Fruit fly (Drosophila melanogaster): ENCODE measurements around the gene Pomp.
A peak's percentile ranks its signal among the peaks of the same experiment; 100 is the strongest.

The Pomp gene

DNA sequence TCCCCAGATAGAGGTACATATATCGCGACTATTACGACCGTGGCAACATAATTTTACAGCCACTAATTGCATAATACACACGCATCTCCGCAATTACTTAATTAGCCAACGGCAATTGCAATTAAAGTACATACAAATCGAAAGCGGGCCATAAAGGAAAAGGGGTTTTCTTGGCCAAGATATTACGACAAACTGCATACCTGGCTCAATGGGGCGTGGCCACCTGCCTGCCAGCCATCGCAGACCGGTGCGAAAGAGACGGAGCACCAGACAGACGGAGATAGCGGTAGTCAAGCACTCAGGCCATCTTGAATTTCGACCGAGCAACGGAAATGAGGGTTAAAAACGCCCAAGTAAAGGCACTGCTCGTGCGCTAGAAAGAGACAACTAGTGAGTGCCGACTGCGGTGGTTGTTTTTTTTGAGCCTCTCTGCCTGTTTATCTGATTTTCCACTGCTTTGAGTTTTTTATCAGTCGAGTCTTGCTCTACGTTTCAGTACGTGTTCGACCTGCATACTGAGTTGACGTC lies 17.1 kb upstream of the Pomp start, which contains the start of gene cad:
TSS of gene cad (plus strand) at position 490 of the 528 bp plus-strand sequence.
- TF ChIP-seq CG2875 (GFP tag; optimal IDR thresholded peaks at IDR 0.05) (no peak), Chrac-16 (GFP tag; optimal IDR thresholded peaks at IDR 0.05) (no peak), CG8359 (GFP tag; optimal IDR thresholded peaks at IDR 0.05; ENCODE audit: borderline replicate concordance) (no peak), CG17912 (GFP tag; optimal IDR thresholded peaks at IDR 0.05) (peak; percentile 44), CG8924 (tag; optimal IDR thresholded peaks at IDR 0.05) (no peak), CG14965 (GFP tag; optimal IDR thresholded peaks at IDR 0.05; ENCODE audit: borderline replicate concordance) (no peak), luna (GFP tag; optimal IDR thresholded peaks at IDR 0.05) (no peak), CG8478 (optimal IDR thresholded peaks at IDR 0.05) (peak; percentile 95), gro (GFP tag; optimal IDR thresholded peaks at IDR 0.05) (peak; percentile 35), CG31365 (tag; optimal IDR thresholded peaks at IDR 0.05) (peak; percentile 44), NfI (GFP tag; optimal IDR thresholded peaks at IDR 0.05) (peak; percentile 22), otp (GFP tag; IDR thresholded peaks at IDR 0.05) (peak; percentile 58; the same call in 2 of the 3 replicates), CG2678 (tag; optimal IDR thresholded peaks at IDR 0.05) (peak; percentile 15), CG3847 (GFP tag; IDR thresholded peaks at IDR 0.05) (peak; percentile 41; the same call in 1 of the 2 replicates), CG8290 (GFP tag; optimal IDR thresholded peaks at IDR 0.05) (no peak), CG8290 (tag; optimal IDR thresholded peaks at IDR 0.05) (peak in 1 of 2 experiments; percentile 36), gt (GFP tag; IDR thresholded peaks at IDR 0.05) (no peak), lbe (GFP tag; optimal IDR thresholded peaks at IDR 0.05) (peak; percentile 13), Drgx (GFP tag; IDR thresholded peaks at IDR 0.05) (peak; percentile 56; the same call in 1 of the 2 replicates), Jarid2 (GFP tag; optimal IDR thresholded peaks at IDR 0.05) (peak; percentile 61), gcm2 (GFP tag; optimal IDR thresholded peaks at IDR 0.05) (no peak), chn (GFP tag; optimal IDR thresholded peaks at IDR 0.05) (no peak), Fer2 (tag; optimal IDR thresholded peaks at IDR 0.05) (no peak), oc (tag; optimal IDR thresholded peaks at IDR 0.05) (peak; percentile 77), CG1647 (GFP tag; optimal IDR thresholded peaks at IDR 0.05) (no peak), so (GFP tag; IDR thresholded peaks at IDR 0.05) (no peak), fd96Cb (tag; optimal IDR thresholded peaks at IDR 0.05) (no peak), CG13123 (GFP tag; optimal IDR thresholded peaks at IDR 0.05) (no peak), psq (GFP tag; optimal IDR thresholded peaks at IDR 0.05) (peak; percentile 31), CG7745 (tag; optimal IDR thresholded peaks at IDR 0.05) (no peak), CG6689 (GFP tag; IDR thresholded peaks at IDR 0.05) (0 out of 2 replicates have a peak, but pooled peaks have one; percentile 18), ash1 (GFP tag; optimal IDR thresholded peaks at IDR 0.05) (peak; percentile 53), Lpt (GFP tag; optimal IDR thresholded peaks at IDR 0.05) (no peak), CG2199 (GFP tag; IDR thresholded peaks at IDR 0.05) (peak; percentile 76; the same call in 2 of the 3 replicates), Hmr (GFP tag; optimal IDR thresholded peaks at IDR 0.05) (peak; percentile 48), Tbp (GFP tag; optimal IDR thresholded peaks at IDR 0.05) (no peak), vvl (GFP tag; IDR thresholded peaks at IDR 0.05) (peak; percentile 75), gsb-n (tag; optimal IDR thresholded peaks at IDR 0.05) (peak; percentile 30), CG10209 (GFP tag; optimal IDR thresholded peaks at IDR 0.05) (no peak), CG9727 (GFP tag; optimal IDR thresholded peaks at IDR 0.05) (no peak), pfk (GFP tag; optimal IDR thresholded peaks at IDR 0.05) (peak; percentile 18), gcm (GFP tag; optimal IDR thresholded peaks at IDR 0.05) (peak; percentile 89), sd (tag; optimal IDR thresholded peaks at IDR 0.05) (peak; percentile 59), sug (tag; optimal IDR thresholded peaks at IDR 0.05) (peak; percentile 25), HHEX (GFP tag; optimal IDR thresholded peaks at IDR 0.05) (peak; percentile 15), grau (tag; optimal IDR thresholded peaks at IDR 0.05) (peak; percentile 12), hb (GFP tag; IDR thresholded peaks at IDR 0.05; ENCODE audit: partially characterized antibody) (no peak), CG2116 (GFP tag; optimal IDR thresholded peaks at IDR 0.05) (no peak), slbo (GFP tag; IDR thresholded peaks at IDR 0.05) (peak; percentile 5; the same call in 1 of the 2 replicates), caup (GFP tag; optimal IDR thresholded peaks at IDR 0.05; ENCODE audit: severe bottlenecking) (peak; percentile 40), CG3726 (GFP tag; IDR thresholded peaks at IDR 0.05) (no peak)
